Fruit fly (Drosophila melanogaster) whole organism, embryonic: ENCODE data around the gene NaPi-III.
A peak's percentile ranks its signal among the peaks of the same experiment; 100 is the strongest.

Experiments used
- Adf1 ChIP-seq: fragments of 200-800 bp; sonication (Bioruptor generic); IDR thresholded peaks from 2 replicates; pipeline ENCODE4 v1.3.6; 2022; ENCODE audit warnings: missing biosample characterization, missing genetic modification characterization
- BtbVII ChIP-seq: fragments of 200-800 bp; sonication (Bioruptor generic); optimal IDR thresholded peaks from 3 replicates; lab custom pipeline; 2017; ENCODE audit warnings: missing biosample characterization, mild to moderate bottlenecking, missing genetic modification characterization
- CG10147 ChIP-seq: fragments of 200-800 bp; sonication (Bioruptor generic); optimal IDR thresholded peaks from 2 replicates; lab custom pipeline; 2019; ENCODE audit warnings: missing biosample characterization, mild to moderate bottlenecking, missing genetic modification characterization, moderate library complexity
- CG10654 ChIP-seq: fragments of 200-800 bp; sonication (Bioruptor generic); optimal IDR thresholded peaks from 2 replicates; lab custom pipeline; 2016; ENCODE audit warnings: missing biosample characterization, missing genetic modification characterization
- CG13287 ChIP-seq: fragments of 200-800 bp; sonication (Bioruptor generic); IDR thresholded peaks from 2 replicates; pipeline ENCODE4 v1.3.6; 2022; ENCODE audit warnings: missing biosample characterization, missing genetic modification characterization; ENCODE audit not compliant: partially characterized antibody
- CG13296 ChIP-seq: fragments of 200-800 bp; sonication (Bioruptor generic); optimal IDR thresholded peaks from 3 replicates; lab custom pipeline; 2018; ENCODE audit warnings: missing biosample characterization, mild to moderate bottlenecking, missing genetic modification characterization
- CG14014 ChIP-seq: fragments of 200-800 bp; sonication (Bioruptor generic); IDR thresholded peaks from 2 replicates; pipeline ENCODE4 v1.3.6; 2022; ENCODE audit warnings: missing biosample characterization, missing genetic modification characterization
- CG17328 ChIP-seq: fragments of 200-800 bp; sonication (Bioruptor generic); IDR thresholded peaks from 2 replicates; pipeline ENCODE4 v1.3.6; 2022; ENCODE audit warnings: missing biosample characterization, missing genetic modification characterization
- CG17359 ChIP-seq: fragments of 200-800 bp; sonication (Bioruptor generic); optimal IDR thresholded peaks from 3 replicates; lab custom pipeline; 2018; ENCODE audit warnings: missing biosample characterization, mild to moderate bottlenecking, missing genetic modification characterization, moderate library complexity
- CG17829 ChIP-seq: fragments of 200-800 bp; optimal IDR thresholded peaks from 2 replicates; lab custom pipeline; 2019; ENCODE audit warnings: missing biosample characterization, mild to moderate bottlenecking, missing genetic modification characterization, moderate library complexity
- CG1792 ChIP-seq: fragments of 200-800 bp; sonication (Bioruptor generic); optimal IDR thresholded peaks from 2 replicates; lab custom pipeline; 2016; ENCODE audit warnings: missing biosample characterization, missing genetic modification characterization
- CG18764 ChIP-seq: fragments of 200-800 bp; sonication (Bioruptor generic); optimal IDR thresholded peaks from 3 replicates; lab custom pipeline; 2016; ENCODE audit warnings: missing biosample characterization, missing genetic modification characterization
- CG2678 ChIP-seq: fragments of 200-800 bp; sonication (Bioruptor generic); optimal IDR thresholded peaks from 3 replicates; lab custom pipeline; 2019; ENCODE audit warnings: missing biosample characterization, mild to moderate bottlenecking, missing genetic modification characterization, moderate library complexity
- CG31388 ChIP-seq: fragments of 200-800 bp; sonication (Bioruptor generic); optimal IDR thresholded peaks from 2 replicates; lab custom pipeline; 2016; ENCODE audit warnings: missing biosample characterization, missing genetic modification characterization
- CG3726 ChIP-seq: fragments of 200-800 bp; sonication (Bioruptor generic); IDR thresholded peaks from 3 replicates; pipeline ENCODE4, ENCODE4 v1.3.6; 2022; ENCODE audit warnings: missing biosample characterization, missing genetic modification characterization
- CG3838 ChIP-seq: fragments of 200-800 bp; sonication (Bioruptor generic); optimal IDR thresholded peaks from 3 replicates; lab custom pipeline; 2016; ENCODE audit warnings: missing biosample characterization, missing genetic modification characterization
- CG42726 ChIP-seq: fragments of 200-800 bp; sonication (Bioruptor generic); IDR thresholded peaks from 2 replicates; pipeline ENCODE4 v1.3.6; 2022; ENCODE audit warnings: missing biosample characterization, missing genetic modification characterization; ENCODE audit not compliant: partially characterized antibody
- CG4282 ChIP-seq: fragments of 200-800 bp; sonication (Bioruptor generic); optimal IDR thresholded peaks from 2 replicates; lab custom pipeline; 2016; ENCODE audit warnings: missing biosample characterization, missing genetic modification characterization
- CG4424 ChIP-seq: fragments of 200-800 bp; sonication (Bioruptor generic); optimal IDR thresholded peaks from 3 replicates; lab custom pipeline; 2016; ENCODE audit warnings: missing biosample characterization, missing genetic modification characterization
- CG4820 ChIP-seq: fragments of 200-800 bp; sonication (Bioruptor generic); optimal IDR thresholded peaks from 3 replicates; lab custom pipeline; 2016; ENCODE audit warnings: missing biosample characterization, missing genetic modification characterization
- CG5953 ChIP-seq: fragments of 200-800 bp; sonication (Bioruptor generic); IDR thresholded peaks from 2 replicates; pipeline ENCODE4 v1.3.6; 2022; ENCODE audit warnings: missing biosample characterization, missing genetic modification characterization
- CG9215 ChIP-seq: fragments of 200-800 bp; sonication (Bioruptor generic); IDR thresholded peaks from 2 replicates; pipeline ENCODE4 v1.3.6; 2022; ENCODE audit warnings: missing biosample characterization, missing genetic modification characterization
- CG9797 ChIP-seq: fragments of 200-800 bp; sonication (Bioruptor generic); optimal IDR thresholded peaks from 3 replicates; lab custom pipeline; 2018; ENCODE audit warnings: missing biosample characterization, mild to moderate bottlenecking, missing genetic modification characterization
- D19A ChIP-seq: fragments of 200-800 bp; optimal IDR thresholded peaks from 3 replicates; lab custom pipeline; 2019; ENCODE audit warnings: missing biosample characterization, mild to moderate bottlenecking, missing genetic modification characterization, moderate library complexity
- Dll ChIP-seq: fragments of 200-800 bp; sonication (Bioruptor generic); IDR thresholded peaks from 4 replicates; pipeline ENCODE4 v1.3.6; 2022; ENCODE audit warnings: missing biosample characterization, missing genetic modification characterization; ENCODE audit not compliant: partially characterized antibody
- GATAe ChIP-seq: fragments of 200-800 bp; sonication (Bioruptor generic); conservative IDR thresholded peaks from 2 replicates; pipeline ENCODE4 v1.3.6; 2022; ENCODE audit warnings: missing biosample characterization, missing genetic modification characterization
- HLH3B ChIP-seq: fragments of 200-800 bp; sonication (Bioruptor generic); IDR thresholded peaks from 2 replicates; pipeline ENCODE4 v1.3.6; 2022; ENCODE audit warnings: missing biosample characterization, missing genetic modification characterization
- Lhr ChIP-seq: fragments of 200-800 bp; sonication (Bioruptor generic); optimal IDR thresholded peaks from 3 replicates; lab custom pipeline; 2017; ENCODE audit warnings: mild to moderate bottlenecking, missing biosample characterization, missing genetic modification reagents, missing genetic modification characterization
- Max ChIP-seq: fragments of 200-800 bp; sonication (Bioruptor generic); optimal IDR thresholded peaks from 2 replicates; lab custom pipeline; 2016; ENCODE audit warnings: missing biosample characterization, mild to moderate bottlenecking, missing genetic modification characterization
- Ravus ChIP-seq: fragments of 200-800 bp; sonication (Bioruptor generic); IDR thresholded peaks from 2 replicates; pipeline ENCODE4 v1.3.6; 2022; ENCODE audit warnings: missing biosample characterization, missing genetic modification characterization
- Scr ChIP-seq: fragments of 200-800 bp; sonication (Bioruptor generic); IDR thresholded peaks from 2 replicates; pipeline ENCODE4 v1.3.6; 2022; ENCODE audit warnings: missing biosample characterization, missing genetic modification characterization; ENCODE audit not compliant: partially characterized antibody
- Sin3A ChIP-seq: fragments of >200 bp; optimal IDR thresholded peaks from 2 replicates; lab custom pipeline; 2018
- TFAM ChIP-seq: fragments of 200-800 bp; sonication (Bioruptor generic); optimal IDR thresholded peaks from 2 replicates; lab custom pipeline; 2017; ENCODE audit warnings: missing biosample characterization, missing genetic modification characterization, inconsistent platforms
- ara ChIP-seq: fragments of 200-800 bp; sonication (Bioruptor generic); IDR thresholded peaks from 2 replicates; pipeline ENCODE4 v1.3.6; 2022; ENCODE audit warnings: missing biosample characterization, missing genetic modification characterization
- dati ChIP-seq: fragments of 200-800 bp; sonication (Bioruptor generic); IDR thresholded peaks from 2 replicates; pipeline ENCODE4 v1.3.6; 2022; ENCODE audit warnings: missing biosample characterization, missing genetic modification characterization
- ind ChIP-seq: fragments of 200-800 bp; sonication (Bioruptor generic); optimal IDR thresholded peaks from 3 replicates; lab custom pipeline; 2016; ENCODE audit warnings: missing biosample characterization, missing genetic modification characterization
- jing ChIP-seq: fragments of 200-800 bp; sonication (Bioruptor generic); optimal IDR thresholded peaks from 2 replicates; lab custom pipeline; 2018; ENCODE audit warnings: missing biosample characterization, mild to moderate bottlenecking, missing genetic modification characterization
- lmd ChIP-seq: fragments of 200-800 bp; sonication (Bioruptor generic); IDR thresholded peaks from 2 replicates; pipeline ENCODE4 v1.3.6; 2022; ENCODE audit warnings: missing biosample characterization, missing genetic modification characterization
- nmo ChIP-seq: fragments of 200-800 bp; sonication (Bioruptor generic); optimal IDR thresholded peaks from 2 replicates; lab custom pipeline; 2018; ENCODE audit warnings: missing biosample characterization, mild to moderate bottlenecking, missing genetic modification characterization, moderate library complexity
- pan ChIP-seq, 4 experiments: fragments of >200 bp in 3 of 4; fragments of 200-800 bp in 1 of 4; sonication (Bioruptor generic) in 1 of 4; optimal IDR thresholded peaks in 3 of 4; IDR thresholded peaks in 1 of 4; 2 replicates each; pipeline versions ENCODE4 v1.3.6 to Lab custom; 2017 to 2022; ENCODE audit warnings: missing biosample characterization in 2 of 4, missing genetic modification characterization in 2 of 4, mixed read lengths in 1 of 4
- pzg ChIP-seq: fragments of 200-800 bp; sonication (Bioruptor generic); optimal IDR thresholded peaks from 3 replicates; lab custom pipeline; 2018; ENCODE audit warnings: missing biosample characterization, mild to moderate bottlenecking, missing genetic modification characterization, moderate library complexity
- ranshi ChIP-seq: fragments of 200-800 bp; sonication (Bioruptor generic); IDR thresholded peaks from 2 replicates; pipeline ENCODE4 v1.3.6; 2022; ENCODE audit warnings: missing biosample characterization, missing genetic modification characterization
- so ChIP-seq: fragments of 200-800 bp; sonication (Bioruptor generic); IDR thresholded peaks from 3 replicates; pipeline ENCODE4 v1.3.6; 2022; ENCODE audit warnings: missing biosample characterization, missing genetic modification characterization
- sob ChIP-seq: fragments of 200-800 bp; sonication (Bioruptor generic); IDR thresholded peaks from 2 replicates; pipeline ENCODE4 v1.3.6; 2022; ENCODE audit warnings: missing biosample characterization, missing genetic modification characterization
- stc ChIP-seq: fragments of 200-800 bp; sonication (Bioruptor generic); IDR thresholded peaks from 2 replicates; pipeline ENCODE4 v1.3.6; 2022; ENCODE audit warnings: missing biosample characterization, missing genetic modification characterization
- tgo ChIP-seq: fragments of 200-800 bp; sonication (Bioruptor generic); IDR thresholded peaks from 3 replicates; pipeline ENCODE4 v1.3.6; 2022; ENCODE audit warnings: missing biosample characterization, missing genetic modification characterization
- tll ChIP-seq, 2 experiments: fragments of 200-800 bp in 1 of 2; fragments of >200 bp in 1 of 2; sonication (Bioruptor generic) in 1 of 2; optimal IDR thresholded peaks; 2 replicates each; lab custom pipeline; 2017 to 2019; ENCODE audit warnings: missing biosample characterization in 2 of 2, missing genetic modification characterization in 2 of 2, mild to moderate bottlenecking in 1 of 2, moderate library complexity in 1 of 2
- vvl ChIP-seq: fragments of 200-800 bp; sonication (Bioruptor generic); IDR thresholded peaks from 2 replicates; pipeline ENCODE4 v1.3.6; 2022; ENCODE audit warnings: missing biosample characterization, missing genetic modification characterization

Gene NaPi-III

DNA sequence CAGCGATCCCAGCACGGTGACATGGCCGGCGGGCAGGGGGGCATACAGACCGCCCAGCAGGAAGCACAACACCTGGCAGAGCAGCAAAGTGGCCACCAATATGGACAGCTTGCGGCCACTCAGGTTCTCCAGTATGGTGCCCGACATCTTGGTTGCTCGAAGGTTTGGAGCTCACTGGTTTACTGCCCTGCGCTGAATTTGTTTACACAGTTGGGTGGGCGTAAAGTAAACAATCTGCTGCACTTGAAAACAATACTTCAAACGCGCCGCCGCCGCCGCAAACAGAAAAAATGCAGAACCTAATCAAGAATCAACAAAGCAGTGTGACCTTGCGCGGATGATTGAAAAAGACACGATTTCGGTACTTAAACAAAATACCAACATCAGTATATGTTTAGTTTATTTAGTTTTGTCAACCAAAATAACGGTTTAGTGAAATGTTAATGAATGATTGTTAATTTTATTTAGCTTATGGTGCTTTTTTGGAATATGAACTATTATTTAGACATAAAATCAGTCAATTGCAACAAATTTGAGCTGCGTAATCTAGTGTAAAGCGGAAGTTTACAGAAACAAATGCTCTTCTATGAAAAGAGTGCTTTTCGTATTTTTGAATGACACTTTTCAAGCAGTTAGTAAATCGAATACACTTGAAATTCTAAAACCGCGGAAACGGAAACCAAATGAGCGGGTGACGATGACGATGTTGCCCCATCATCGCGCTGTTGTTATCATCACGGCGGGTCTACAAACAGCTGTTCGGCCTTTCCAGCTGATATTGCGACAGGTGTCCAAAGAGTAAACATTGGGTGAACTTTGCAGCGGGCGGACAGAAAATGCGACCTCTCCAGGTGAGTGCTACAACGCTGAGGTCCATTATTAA lies 46.4 kb downstream of the NaPi-III start, which contains the start of the genes wls and Adck5 (continued):
- TF ChIP-seq CG4820 (GFP tag; lab: Kevin White, UChicago) (no peak), CG14014 (peak; percentile 20; the same call in 1 of the 2 replicates), CG42726 (GFP tag; lab: Robert Waterston, UW) (no peak), CG4282 (GFP tag; lab: Kevin White, UChicago) (no peak), CG10147 (GFP tag; lab: Kevin White, UChicago) (no peak), jing (GFP tag; lab: Kevin White, UChicago) (no peak), Ravus (GFP tag; lab: Robert Waterston, UW) (no peak), Scr (no peak; the same call in 1 of the 2 replicates), Sin3A (lab: Kevin White, UChicago) (peak; percentile 59), pzg (GFP tag; lab: Kevin White, UChicago) (peak; percentile 41), CG2678 (tag; lab: Kevin White, UChicago) (no peak), CG17328 (GFP tag; lab: Robert Waterston, UW) (peak; percentile 42; the same call in 1 of the 2 replicates), Max (no peak), Lhr (peak; percentile 41), sob (GFP tag; lab: Robert Waterston, UW) (peak; percentile 55; the same call in 1 of the 2 replicates), CG13287 (GFP tag; lab: Robert Waterston, UW) (peak; percentile 12; the same call in 1 of the 2 replicates), CG9797 (GFP tag; lab: Kevin White, UChicago) (peak; percentile 70), CG17829 (tag; lab: Kevin White, UChicago) (no peak), CG13296 (peak; percentile 70), CG1792 (GFP tag; lab: Kevin White, UChicago) (no peak), stc (GFP tag; lab: Robert Waterston, UW) (peak; percentile 30; the same call in 1 of the 2 replicates), CG17359 (tag; lab: Kevin White, UChicago) (no peak), BtbVII (peak; percentile 79), nmo (GFP tag; lab: Kevin White, UChicago) (peak; percentile 45), TFAM (GFP tag; lab: Kevin White, UChicago) (no peak), HLH3B (no peak), CG31388 (GFP tag; lab: Kevin White, UChicago) (no peak), D19A (tag; lab: Kevin White, UChicago) (no peak), CG18764 (GFP tag; lab: Kevin White, UChicago) (peak; percentile 28), CG9215 (no peak), so (peak; percentile 58; the same call in 1 of the 3 replicates), Dll (GFP tag; lab: Robert Waterston, UW) (no peak), vvl (GFP tag; lab: Robert Waterston, UW) (0 out of 2 replicates have a peak, but pooled peaks have one; percentile 30), CG10654 (GFP tag; lab: Kevin White, UChicago) (peak; percentile 21), CG3838 (GFP tag; lab: Kevin White, UChicago) (no peak), GATAe (GFP tag; lab: Robert Waterston, UW) (no peak), CG3726 (GFP tag; lab: Robert Waterston, UW) (no peak), CG5953 (GFP tag; lab: Robert Waterston, UW) (no peak), Adf1 (peak; percentile 11; the same call in 1 of the 2 replicates), ara (GFP tag; lab: Robert Waterston, UW) (no peak), pan (optimal IDR thresholded peaks at IDR 0.05; lab: Kevin White, UChicago) (peak in 1 of 2 experiments; percentile 53), pan (GFP tag; optimal IDR thresholded peaks at IDR 0.05 in 1 of 2, IDR thresholded peaks at IDR 0.05 in 1 of 2) (peak in 1 of 2 experiments; percentile 72), dati (GFP tag; lab: Robert Waterston, UW) (no peak), tgo (GFP tag; lab: Robert Waterston, UW) (no peak), tll (GFP tag; optimal IDR thresholded peaks at IDR 0.05; lab: Kevin White, UChicago) (no peak), ind (GFP tag; lab: Kevin White, UChicago) (no peak), ranshi (no peak; the same call in 1 of the 2 replicates), CG4424 (GFP tag; lab: Kevin White, UChicago) (peak; percentile 38), lmd (no peak)
